Worm (Caenorhabditis elegans) whole organism, young adult: ENCODE results near the gene tbx-32.
A peak's percentile ranks its signal among the peaks of the same experiment; 100 is the strongest.

Experiments
- B0261.1 ChIP-seq: sonication (generic microtip); optimal IDR thresholded peaks from 2 replicates; lab custom pipeline; 2016; ENCODE audit warnings: mild to moderate bottlenecking, missing genetic modification characterization, moderate library complexity, missing compliant biosample characterization
- C06A6.2 ChIP-seq: fragments of 200-800 bp; sonication (Bioruptor generic); conservative IDR thresholded peaks from 2 replicates; pipeline ENCODE4 v1.3.6; 2022; ENCODE audit warnings: missing genetic modification characterization, missing compliant biosample characterization
- C17E4.6 ChIP-seq: fragments of 200-800 bp; sonication (Bioruptor generic); IDR thresholded peaks from 2 replicates; pipeline ENCODE4 v1.3.6; 2022; ENCODE audit warnings: missing genetic modification reagents, missing genetic modification characterization, missing compliant biosample characterization
- F33H1.4 ChIP-seq: fragments of 200-800 bp; sonication (Bioruptor generic); IDR thresholded peaks from 2 replicates; pipeline ENCODE4 v1.3.6; 2022; ENCODE audit warnings: missing genetic modification reagents, missing genetic modification characterization, missing compliant biosample characterization
- F52B5.7 ChIP-seq: sonication (generic microtip); optimal IDR thresholded peaks from 2 replicates; lab custom pipeline; 2016; ENCODE audit warnings: mild to moderate bottlenecking, missing genetic modification characterization, missing compliant biosample characterization
- F57A8.1 ChIP-seq: fragments of 200-800 bp; sonication (Bioruptor generic); optimal IDR thresholded peaks from 2 replicates; lab custom pipeline; 2018; ENCODE audit warnings: mild to moderate bottlenecking, missing genetic modification characterization, moderate library complexity, missing compliant biosample characterization
- Y53F4B.3 ChIP-seq: fragments of 200-800 bp; sonication (Bioruptor generic); IDR thresholded peaks from 2 replicates; pipeline ENCODE4 v1.3.6; 2022; ENCODE audit warnings: missing genetic modification reagents, missing genetic modification characterization, missing compliant biosample characterization
- Y53G8AR.9 ChIP-seq: fragments of 200-800 bp; sonication (Bioruptor generic); conservative IDR thresholded peaks from 2 replicates; pipeline ENCODE4 v1.3.6; 2022; ENCODE audit warnings: missing genetic modification reagents, missing genetic modification characterization, missing compliant biosample characterization
- Y95B8A.8 ChIP-seq: fragments of 200-800 bp; sonication (Bioruptor generic); IDR thresholded peaks from 2 replicates; pipeline ENCODE4 v1.3.6; 2022; ENCODE audit warnings: missing genetic modification reagents, missing genetic modification characterization, missing compliant biosample characterization
- attf-3 ChIP-seq: fragments of 200-800 bp; sonication (Bioruptor generic); conservative IDR thresholded peaks from 2 replicates; pipeline ENCODE4 v1.3.6; 2022; ENCODE audit warnings: missing genetic modification reagents, missing genetic modification characterization, missing compliant biosample characterization
- attf-5 ChIP-seq: fragments of 200-800 bp; sonication (Bioruptor generic); optimal IDR thresholded peaks from 2 replicates; lab custom pipeline; 2018; ENCODE audit warnings: mild to moderate bottlenecking, missing genetic modification characterization, missing compliant biosample characterization
- bed-2 ChIP-seq: fragments of 200-800 bp; sonication (Bioruptor generic); IDR thresholded peaks from 2 replicates; pipeline ENCODE4 v1.3.6; 2022; ENCODE audit warnings: missing genetic modification reagents, missing genetic modification characterization, missing compliant biosample characterization
- ccch-3 ChIP-seq: fragments of 200-800 bp; sonication (Bioruptor generic); optimal IDR thresholded peaks from 2 replicates; lab custom pipeline; 2018; ENCODE audit warnings: mild to moderate bottlenecking, missing genetic modification characterization, missing compliant biosample characterization
- cebp-2 ChIP-seq: fragments of 200-800 bp; sonication (Bioruptor generic); IDR thresholded peaks from 2 replicates; pipeline ENCODE4 v1.3.6; 2022; ENCODE audit warnings: missing genetic modification characterization, missing compliant biosample characterization
- dox-1 ChIP-seq: fragments of 200-800 bp; sonication (Bioruptor generic); IDR thresholded peaks from 2 replicates; pipeline ENCODE4 v1.3.6; 2022; ENCODE audit warnings: missing genetic modification reagents, missing genetic modification characterization, missing compliant biosample characterization
- dpff-1 ChIP-seq: sonication (generic microtip); optimal IDR thresholded peaks from 2 replicates; lab custom pipeline; 2017; ENCODE audit warnings: mild to moderate bottlenecking, missing genetic modification characterization, missing compliant biosample characterization
- dpl-1 ChIP-seq: fragments of 150-350 bp; optimal IDR thresholded peaks from 2 replicates; lab custom pipeline; 2014; ENCODE audit warnings: missing biosample characterization, missing genetic modification reagents, missing genetic modification characterization
- efl-1 ChIP-seq: fragments of 150-350 bp; optimal IDR thresholded peaks from 2 replicates; lab custom pipeline; 2014; ENCODE audit warnings: missing biosample characterization, missing genetic modification reagents, missing genetic modification characterization
- egl-18 ChIP-seq: fragments of 200-800 bp; sonication (Bioruptor generic); IDR thresholded peaks from 2 replicates; pipeline ENCODE4 v1.3.6; 2022; ENCODE audit warnings: missing genetic modification reagents, missing genetic modification characterization, missing compliant biosample characterization
- ekl-4 ChIP-seq: fragments of 200-800 bp; sonication (Bioruptor generic); IDR thresholded peaks from 2 replicates; pipeline ENCODE4 v1.3.6; 2022; ENCODE audit warnings: missing genetic modification reagents, missing genetic modification characterization, missing compliant biosample characterization
- him-1 ChIP-seq: sonication (generic microtip); optimal IDR thresholded peaks from 2 replicates; lab custom pipeline; 2016; ENCODE audit warnings: missing genotype, missing genetic modification reagents, missing genetic modification characterization, missing compliant biosample characterization
- hlh-26 ChIP-seq: fragments of 200-800 bp; sonication (Bioruptor generic); conservative IDR thresholded peaks from 2 replicates; pipeline ENCODE4 v1.3.6; 2022; ENCODE audit warnings: missing genetic modification reagents, missing genetic modification characterization, missing compliant biosample characterization
- hrde-1 ChIP-seq: sonication (generic microtip); optimal IDR thresholded peaks from 2 replicates; lab custom pipeline; 2016; ENCODE audit warnings: missing genetic modification characterization, mild to moderate bottlenecking, missing compliant biosample characterization, moderate library complexity, missing genotype, missing genetic modification reagents, borderline replicate concordance
- let-607 ChIP-seq, 2 experiments: fragments of 200-800 bp in 1 of 2; sonication (Bioruptor generic) in 1 of 2; sonication (generic microtip) in 1 of 2; optimal IDR thresholded peaks; 2 replicates each; lab custom pipeline; 2016 to 2018; ENCODE audit warnings: mild to moderate bottlenecking in 2 of 2, missing compliant biosample characterization in 2 of 2, missing genetic modification characterization in 2 of 2, moderate library complexity in 2 of 2, missing genotype in 1 of 2
- lin-35 ChIP-seq, 3 experiments: fragments of 150-350 bp in 2 of 3; sonication (generic microtip) in 1 of 3; optimal IDR thresholded peaks; 2 replicates each; lab custom pipeline; 2014 to 2018; ENCODE audit warnings: missing biosample characterization in 3 of 3, missing genetic modification characterization in 3 of 3, missing genetic modification reagents in 3 of 3
- lsl-1 ChIP-seq: fragments of 200-800 bp; sonication (Bioruptor generic); optimal IDR thresholded peaks from 2 replicates; lab custom pipeline; 2018; ENCODE audit warnings: mild to moderate bottlenecking, missing genetic modification characterization, moderate library complexity, missing compliant biosample characterization
- madf-10 ChIP-seq: sonication (generic microtip); optimal IDR thresholded peaks from 2 replicates; lab custom pipeline; 2016; ENCODE audit warnings: mild to moderate bottlenecking, missing genetic modification characterization, missing compliant biosample characterization
- mes-4 ChIP-seq: sonication (generic microtip); optimal IDR thresholded peaks from 2 replicates; lab custom pipeline; 2016; ENCODE audit warnings: missing genotype, missing genetic modification characterization, missing compliant biosample characterization
- nfya-1 ChIP-seq: sonication (generic microtip); optimal IDR thresholded peaks from 2 replicates; lab custom pipeline; 2017; ENCODE audit warnings: antibody characterized with exemption, missing compliant biosample characterization, missing genetic modification characterization, borderline replicate concordance; ENCODE audit not compliant: insufficient read depth
- nhr-120 ChIP-seq: fragments of 200-800 bp; sonication (Bioruptor generic); IDR thresholded peaks from 2 replicates; pipeline ENCODE4 v1.3.6; 2022; ENCODE audit warnings: missing genetic modification characterization, missing compliant biosample characterization
- nhr-27 ChIP-seq: fragments of 200-800 bp; sonication (Bioruptor generic); optimal IDR thresholded peaks from 2 replicates; lab custom pipeline; 2018; ENCODE audit warnings: mild to moderate bottlenecking, missing genetic modification characterization, moderate library complexity, missing compliant biosample characterization
- nhr-80 ChIP-seq: sonication (generic microtip); optimal IDR thresholded peaks from 2 replicates; lab custom pipeline; 2016; ENCODE audit warnings: missing genetic modification characterization, missing compliant biosample characterization
- pbrm-1 ChIP-seq: fragments of 200-800 bp; sonication (Bioruptor generic); IDR thresholded peaks from 2 replicates; pipeline ENCODE4 v1.3.6; 2022; ENCODE audit warnings: missing genetic modification reagents, missing genetic modification characterization, missing compliant biosample characterization
- pha-4 ChIP-seq: fragments of 150-350 bp; sonication (generic microtip); optimal IDR thresholded peaks from 2 replicates; lab custom pipeline; 2014; ENCODE audit warnings: missing biosample characterization, missing genetic modification reagents, missing genetic modification characterization
- rcor-1 ChIP-seq: fragments of 200-800 bp; sonication (Bioruptor generic); IDR thresholded peaks from 2 replicates; pipeline ENCODE4 v1.3.6; 2022; ENCODE audit warnings: missing genetic modification reagents, missing genetic modification characterization, missing compliant biosample characterization
- rpc-1 ChIP-seq, 2 experiments: fragments of 150-350 bp in 1 of 2; sonication (generic microtip) in 1 of 2; optimal IDR thresholded peaks; 2 replicates each; lab custom pipeline; 2014 to 2018; ENCODE audit warnings: missing biosample characterization in 1 of 2, missing genetic modification characterization in 1 of 2, missing genetic modification reagents in 1 of 2, missing genotype in 1 of 2
- snpc-3.4 ChIP-seq: sonication (generic microtip); optimal IDR thresholded peaks from 2 replicates; lab custom pipeline; 2017; ENCODE audit warnings: missing genetic modification characterization, mild to moderate bottlenecking, missing compliant biosample characterization, antibody characterized with exemption, moderate library complexity, missing genotype, missing genetic modification reagents
- tlf-1 ChIP-seq: fragments of 200-800 bp; sonication (Bioruptor generic); optimal IDR thresholded peaks from 2 replicates; lab custom pipeline; 2018; ENCODE audit warnings: mild to moderate bottlenecking, missing genetic modification characterization, missing compliant biosample characterization
- zim-3 ChIP-seq: sonication (generic microtip); optimal IDR thresholded peaks from 2 replicates; lab custom pipeline; 2017; ENCODE audit warnings: mild to moderate bottlenecking, missing genetic modification characterization, moderate library complexity, missing compliant biosample characterization
- ztf-26 ChIP-seq: sonication (generic microtip); optimal IDR thresholded peaks from 2 replicates; lab custom pipeline; 2017; ENCODE audit warnings: missing genetic modification characterization, missing compliant biosample characterization
- ztf-6 ChIP-seq: fragments of 200-800 bp; sonication (Bioruptor generic); IDR thresholded peaks from 2 replicates; pipeline ENCODE4 v1.3.6; 2022; ENCODE audit warnings: missing genetic modification reagents, missing genetic modification characterization, missing compliant biosample characterization

tbx-32 gene

ce11 chrX:1651668-1652067 is 3.6 kb upstream of the tbx-32 start, which contains the start of gene ZK380.4:
ZK380.4 (minus strand) TSS chrX:1651994.
- TF ChIP-seq snpc-3.4 (tag; lab: Kevin White, UChicago): no peak
- no peak for TF ChIP-seq nhr-80 (tag; lab: Kevin White, UChicago)
- TF ChIP-seq zim-3: no peak
- TF ChIP-seq rcor-1 (GFP tag; lab: Robert Waterston, UW): no peak
- TF ChIP-seq F57A8.1: no peak
- no peak for TF ChIP-seq pha-4
- TF ChIP-seq lin-35 (GFP tag; optimal IDR thresholded peaks at IDR 0.05; lab: Kevin White, UChicago): no peak
- no peak for TF ChIP-seq attf-3
- no peak for TF ChIP-seq ztf-26 (tag; lab: Kevin White, UChicago)
- no peak for TF ChIP-seq Y53F4B.3
- no peak for TF ChIP-seq rpc-1 (optimal IDR thresholded peaks at IDR 0.05; lab: Kevin White, UChicago)
- TF ChIP-seq rpc-1 (tag; optimal IDR thresholded peaks at IDR 0.05; lab: Kevin White, UChicago): no peak
- TF ChIP-seq nhr-27 (tag; lab: Kevin White, UChicago): no peak
- TF ChIP-seq Y53G8AR.9 (GFP tag; lab: Robert Waterston, UW): no peak
- no peak for TF ChIP-seq him-1
- TF ChIP-seq lsl-1 (GFP tag; lab: Kevin White, UChicago): no peak
- no peak for TF ChIP-seq ztf-6 (GFP tag; lab: Robert Waterston, UW)
- no peak for TF ChIP-seq attf-5 (GFP tag; lab: Kevin White, UChicago)
- no peak for TF ChIP-seq dox-1 (GFP tag; lab: Robert Waterston, UW)

- peak; percentile 25 for TF ChIP-seq B0261.1 (tag; lab: Kevin White, UChicago)
- TF ChIP-seq nhr-120: no peak
- peak; percentile 35 for TF ChIP-seq rpc-1 (optimal IDR thresholded peaks at IDR 0.05; lab: Kevin White, UChicago)
- TF ChIP-seq rpc-1 (tag; optimal IDR thresholded peaks at IDR 0.05; lab: Kevin White, UChicago): peak; percentile 67
Measured at ce11 chrX:1654146-1654545, 1.2 kb upstream of the tbx-32 start, which contains the start of gene ZK380.6. ZK380.6 (plus strand) TSS chrX:1654446.

- TF ChIP-seq cebp-2 (GFP tag; lab: Robert Waterston, UW): no peak
- TF ChIP-seq pbrm-1 (GFP tag; lab: Robert Waterston, UW): no peak
- TF ChIP-seq madf-10: no peak
- TF ChIP-seq tlf-1 (GFP tag; lab: Kevin White, UChicago): no peak
- no peak for TF ChIP-seq hlh-26
- TF ChIP-seq nfya-1 (tag; lab: Kevin White, UChicago): no peak
- TF ChIP-seq ekl-4: no peak
- no peak for TF ChIP-seq bed-2 (GFP tag; lab: Robert Waterston, UW)
- no peak for TF ChIP-seq F52B5.7 (tag; lab: Kevin White, UChicago)
- no peak for TF ChIP-seq mes-4
- no peak for TF ChIP-seq nhr-120
- TF ChIP-seq Y95B8A.8 (GFP tag; lab: Robert Waterston, UW): no peak
Measured at ce11 chrX:1664925-1665324, 9.6 kb downstream of the tbx-32 start, which contains the start of gene R09H3.2. R09H3.2 (minus strand) TSS chrX:1665025.

ce11 chrX:1667056-1667455 is 11.7 kb downstream of the tbx-32 start:
- no peak for TF ChIP-seq let-607 (tag; optimal IDR thresholded peaks at IDR 0.05; lab: Kevin White, UChicago)
- no peak for TF ChIP-seq ccch-3
- no peak for TF ChIP-seq C06A6.2 (GFP tag; lab: Robert Waterston, UW)
- no peak for TF ChIP-seq C17E4.6 (GFP tag; lab: Robert Waterston, UW)
- no peak for TF ChIP-seq F33H1.4
- no peak for TF ChIP-seq dpff-1
- TF ChIP-seq dpl-1 (GFP tag; lab: Kevin White, UChicago): no peak
- no peak for TF ChIP-seq cebp-2 (GFP tag; lab: Robert Waterston, UW)
- TF ChIP-seq Y95B8A.8 (GFP tag; lab: Robert Waterston, UW): no peak
- TF ChIP-seq egl-18 (GFP tag; lab: Robert Waterston, UW): no peak
- TF ChIP-seq pha-4: no peak
- no peak for TF ChIP-seq hrde-1
- TF ChIP-seq efl-1: no peak
- TF ChIP-seq hlh-26: no peak
- TF ChIP-seq, all 124 proteins: peak for 0
